Fruit fly (Drosophila melanogaster) whole organism, prepupa: ENCODE results near the gene HDAC4.

Source experiments
- CG10631 ChIP-seq: fragments of 200-800 bp; sonication (Bioruptor generic); optimal IDR thresholded peaks from 2 replicates; lab custom pipeline; 2016; ENCODE audit warnings: missing biosample characterization, missing genetic modification characterization
- CG10669 ChIP-seq: fragments of 200-800 bp; sonication (Bioruptor generic); optimal IDR thresholded peaks from 3 replicates; lab custom pipeline; 2018; ENCODE audit warnings: missing biosample characterization, mild to moderate bottlenecking, missing genetic modification characterization, moderate library complexity
- CG11294 ChIP-seq: fragments of 200-800 bp; sonication (Bioruptor generic); IDR thresholded peaks from 2 replicates; pipeline ENCODE4 v1.3.6; 2022; ENCODE audit warnings: missing biosample characterization, missing genetic modification characterization
- CG11762 ChIP-seq: fragments of 200-800 bp; sonication (Bioruptor generic); optimal IDR thresholded peaks from 3 replicates; lab custom pipeline; 2016; ENCODE audit warnings: missing biosample characterization, missing genetic modification characterization; ENCODE audit not compliant: insufficient read depth
- CG11902 ChIP-seq: fragments of 200-800 bp; sonication (Bioruptor generic); optimal IDR thresholded peaks from 3 replicates; lab custom pipeline; 2016; ENCODE audit warnings: missing biosample characterization, missing genetic modification characterization
- CG15336 ChIP-seq: fragments of 200-800 bp; sonication (Bioruptor generic); IDR thresholded peaks from 2 replicates; pipeline ENCODE4 v1.3.6; 2022; ENCODE audit warnings: missing biosample characterization, missing genetic modification characterization
- CG1621 ChIP-seq: fragments of 200-800 bp; sonication (Bioruptor generic); optimal IDR thresholded peaks from 3 replicates; lab custom pipeline; 2018; ENCODE audit warnings: missing biosample characterization, mild to moderate bottlenecking, missing genetic modification characterization
- CG16779 ChIP-seq: fragments of 200-800 bp; sonication (Bioruptor generic); optimal IDR thresholded peaks from 3 replicates; lab custom pipeline; 2017; ENCODE audit warnings: missing biosample characterization, mild to moderate bottlenecking, missing genetic modification characterization
- CG3032 ChIP-seq: fragments of 200-800 bp; optimal IDR thresholded peaks from 2 replicates; lab custom pipeline; 2019; ENCODE audit warnings: missing biosample characterization, mild to moderate bottlenecking, missing genetic modification characterization, moderate library complexity
- CG31627 ChIP-seq: fragments of 200-800 bp; sonication (Bioruptor generic); optimal IDR thresholded peaks from 3 replicates; lab custom pipeline; 2016; ENCODE audit warnings: missing biosample characterization, missing genetic modification characterization
- CG32006 ChIP-seq: fragments of 200-800 bp; sonication (Bioruptor generic); optimal IDR thresholded peaks from 3 replicates; lab custom pipeline; 2017; ENCODE audit warnings: missing biosample characterization, mild to moderate bottlenecking, missing genetic modification characterization
- CG34406 ChIP-seq: fragments of 200-800 bp; sonication (Bioruptor generic); optimal IDR thresholded peaks from 3 replicates; lab custom pipeline; 2016; ENCODE audit warnings: missing biosample characterization, missing genetic modification characterization
- CG3919 ChIP-seq: fragments of 200-800 bp; sonication (Bioruptor generic); optimal IDR thresholded peaks from 3 replicates; lab custom pipeline; 2016; ENCODE audit warnings: missing biosample characterization, missing genetic modification characterization
- CG4318 ChIP-seq: fragments of 200-800 bp; sonication (Bioruptor generic); optimal IDR thresholded peaks from 3 replicates; lab custom pipeline; 2017; ENCODE audit warnings: missing biosample characterization, mild to moderate bottlenecking, missing genetic modification characterization
- CG6163 ChIP-seq: fragments of 200-800 bp; sonication (Bioruptor generic); IDR thresholded peaks from 3 replicates; pipeline ENCODE4 v1.3.6; 2022; ENCODE audit warnings: missing biosample characterization, missing genetic modification characterization
- CG6792 ChIP-seq: fragments of 200-800 bp; sonication (Bioruptor generic); optimal IDR thresholded peaks from 3 replicates; lab custom pipeline; 2016; ENCODE audit warnings: missing biosample characterization, missing genetic modification characterization
- CG6808 ChIP-seq: fragments of 200-800 bp; sonication (Bioruptor generic); optimal IDR thresholded peaks from 3 replicates; lab custom pipeline; 2017; ENCODE audit warnings: missing biosample characterization, missing genetic modification characterization, mild to moderate bottlenecking, moderate library complexity, missing genetic modification reagents
- CG6854 ChIP-seq: fragments of 200-800 bp; sonication (Bioruptor generic); optimal IDR thresholded peaks from 2 replicates; lab custom pipeline; 2017; ENCODE audit warnings: missing biosample characterization, mild to moderate bottlenecking, missing genetic modification characterization
- CG7368 ChIP-seq: fragments of 200-800 bp; sonication (Bioruptor generic); optimal IDR thresholded peaks from 3 replicates; lab custom pipeline; 2016; ENCODE audit warnings: missing biosample characterization, missing genetic modification characterization
- CG8119 ChIP-seq: fragments of 200-800 bp; sonication (Bioruptor generic); IDR thresholded peaks from 3 replicates; pipeline ENCODE4 v1.3.6; 2022; ENCODE audit warnings: missing biosample characterization, missing genetic modification characterization
- CG8632 ChIP-seq: fragments of 200-800 bp; sonication (Bioruptor generic); optimal IDR thresholded peaks from 3 replicates; lab custom pipeline; 2016; ENCODE audit warnings: missing biosample characterization, missing genetic modification characterization
- Eip75B ChIP-seq: fragments of 200-800 bp; sonication (Bioruptor generic); optimal IDR thresholded peaks from 3 replicates; lab custom pipeline; 2016; ENCODE audit warnings: missing biosample characterization, missing genetic modification characterization
- Eip78C ChIP-seq: fragments of 200-800 bp; sonication (Bioruptor generic); peaks from one replicate; lab custom pipeline; 2016; ENCODE audit warnings: missing biosample characterization, missing genetic modification characterization
- Eip93F ChIP-seq: fragments of 200-800 bp; sonication (Bioruptor generic); optimal IDR thresholded peaks from 2 replicates; lab custom pipeline; 2016; ENCODE audit warnings: missing biosample characterization, mild to moderate bottlenecking, missing genetic modification characterization
- Ets21C ChIP-seq: fragments of 200-800 bp; sonication (Bioruptor generic); optimal IDR thresholded peaks from 3 replicates; lab custom pipeline; 2016; ENCODE audit warnings: missing biosample characterization, missing genetic modification characterization
- Ets96B ChIP-seq: fragments of 200-800 bp; optimal IDR thresholded peaks from 2 replicates; lab custom pipeline; 2019; ENCODE audit warnings: missing biosample characterization, mild to moderate bottlenecking, missing genetic modification characterization, moderate library complexity
- Gug ChIP-seq: fragments of 200-800 bp; sonication (Bioruptor generic); IDR thresholded peaks from 2 replicates; pipeline ENCODE4 v1.3.6; 2022; ENCODE audit warnings: missing biosample characterization, missing genetic modification characterization
- Hr38 ChIP-seq: sonication (Bioruptor generic); optimal IDR thresholded peaks from 2 replicates; lab custom pipeline; 2016; ENCODE audit warnings: missing biosample characterization, missing genetic modification characterization
- Hr39 ChIP-seq: fragments of 200-800 bp; sonication (Bioruptor generic); optimal IDR thresholded peaks from 2 replicates; lab custom pipeline; 2016; ENCODE audit warnings: missing biosample characterization, missing genetic modification characterization
- Hr4 ChIP-seq: fragments of 200-800 bp; sonication (Bioruptor generic); optimal IDR thresholded peaks from 3 replicates; lab custom pipeline; 2016; ENCODE audit warnings: missing biosample characterization, missing genetic modification characterization
- Met ChIP-seq: fragments of 200-800 bp; sonication (Bioruptor generic); optimal IDR thresholded peaks from 3 replicates; lab custom pipeline; 2016; ENCODE audit warnings: missing biosample characterization, missing genetic modification characterization
- OdsH ChIP-seq: fragments of 200-800 bp; sonication (Bioruptor generic); optimal IDR thresholded peaks from 3 replicates; lab custom pipeline; 2016; ENCODE audit warnings: missing biosample characterization, missing genetic modification characterization
- Sox102F ChIP-seq: fragments of 200-800 bp; sonication (Bioruptor generic); optimal IDR thresholded peaks from 2 replicates; lab custom pipeline; 2016; ENCODE audit warnings: missing biosample characterization, mild to moderate bottlenecking, missing genetic modification characterization
- Sox14 ChIP-seq: fragments of 200-800 bp; sonication (Bioruptor generic); optimal IDR thresholded peaks from 3 replicates; lab custom pipeline; 2016; ENCODE audit warnings: missing biosample characterization, missing genetic modification characterization
- acj6 ChIP-seq: fragments of 200-800 bp; sonication (Bioruptor generic); optimal IDR thresholded peaks from 3 replicates; lab custom pipeline; 2016; ENCODE audit warnings: missing biosample characterization, missing genetic modification characterization
- dac ChIP-seq: fragments of 200-800 bp; sonication (Bioruptor generic); optimal IDR thresholded peaks from 2 replicates; lab custom pipeline; 2017; ENCODE audit warnings: missing biosample characterization, mild to moderate bottlenecking, missing genetic modification characterization
- dsx ChIP-seq: fragments of 200-800 bp; optimal IDR thresholded peaks from 3 replicates; lab custom pipeline; 2019; ENCODE audit warnings: missing biosample characterization, mild to moderate bottlenecking, missing genetic modification characterization, moderate library complexity; ENCODE audit not compliant: poor library complexity, severe bottlenecking
- eg ChIP-seq: fragments of 200-800 bp; sonication (Bioruptor generic); IDR thresholded peaks from 3 replicates; pipeline ENCODE4 v1.3.6; 2022; ENCODE audit warnings: missing biosample characterization, missing genetic modification characterization
- esn ChIP-seq: fragments of 200-800 bp; sonication (Bioruptor generic); optimal IDR thresholded peaks from 2 replicates; lab custom pipeline; 2016; ENCODE audit warnings: missing biosample characterization, mild to moderate bottlenecking, missing genetic modification characterization, moderate library complexity
- fkh ChIP-seq: fragments of 200-800 bp; sonication (Bioruptor generic); optimal IDR thresholded peaks from 3 replicates; lab custom pipeline; 2017; ENCODE audit warnings: missing biosample characterization, mild to moderate bottlenecking, missing genetic modification characterization, moderate library complexity
- lz ChIP-seq: fragments of 200-800 bp; sonication (Bioruptor generic); optimal IDR thresholded peaks from 3 replicates; lab custom pipeline; 2016; ENCODE audit warnings: missing biosample characterization, missing genetic modification characterization
- net ChIP-seq: fragments of 200-800 bp; sonication (Bioruptor generic); optimal IDR thresholded peaks from 3 replicates; lab custom pipeline; 2016; ENCODE audit warnings: missing biosample characterization, missing genetic modification characterization
- salr ChIP-seq, 2 experiments: fragments of 200-800 bp; sonication (Bioruptor generic); optimal IDR thresholded peaks; 3 replicates each; lab custom pipeline; 2016 to 2018; ENCODE audit warnings: missing biosample characterization in 2 of 2, missing genetic modification characterization in 2 of 2, mild to moderate bottlenecking in 1 of 2
- spab ChIP-seq: fragments of 200-800 bp; sonication (Bioruptor generic); optimal IDR thresholded peaks from 2 replicates; lab custom pipeline; 2017; ENCODE audit warnings: missing biosample characterization, mild to moderate bottlenecking, missing genetic modification characterization, missing genetic modification reagents
- topi ChIP-seq: fragments of 200-800 bp; sonication (Bioruptor generic); optimal IDR thresholded peaks from 3 replicates; lab custom pipeline; 2016; ENCODE audit warnings: missing biosample characterization, missing genetic modification characterization
- vri ChIP-seq: fragments of 200-800 bp; sonication (Bioruptor generic); optimal IDR thresholded peaks from 3 replicates; lab custom pipeline; 2016; ENCODE audit warnings: missing biosample characterization, mild to moderate bottlenecking, missing genetic modification characterization

The HDAC4 gene

dm6 chrX:13331814-13332701, 46.6 kb upstream of the HDAC4 start (continued):
- peak; percentile 84 for TF ChIP-seq acj6
- peak; percentile 86 for TF ChIP-seq Sox102F (GFP tag; lab: Kevin White, UChicago)
- TF ChIP-seq CG11294 (GFP tag; lab: Robert Waterston, UW): peak; percentile 78; the same call in 1 of the 2 replicates
- peak; percentile 93 for TF ChIP-seq CG32006
- peak; percentile 87 for TF ChIP-seq lz
- TF ChIP-seq Ets96B (tag; lab: Kevin White, UChicago): peak; percentile 72
- TF ChIP-seq CG11762: peak; percentile 85
- peak; percentile 94 for TF ChIP-seq eg (GFP tag; lab: Robert Waterston, UW)
- TF ChIP-seq spab (GFP tag; lab: Kevin White, UChicago): peak; percentile 63
- TF ChIP-seq Hr39 (GFP tag; lab: Kevin White, UChicago): peak; percentile 83
- TF ChIP-seq dsx: peak; percentile 68
- peak; percentile 68 for TF ChIP-seq CG6808 (GFP tag; lab: Kevin White, UChicago)
- TF ChIP-seq CG6163: peak; percentile 93
- peak; percentile 89 for TF ChIP-seq Eip75B (GFP tag; lab: Kevin White, UChicago)
- TF ChIP-seq CG1621: peak; percentile 73
- TF ChIP-seq CG6792 (GFP tag; lab: Kevin White, UChicago): peak; percentile 82
- TF ChIP-seq Ets21C (GFP tag; lab: Kevin White, UChicago): peak; percentile 63
- TF ChIP-seq, all 60 proteins: peak for 58

DNA sequence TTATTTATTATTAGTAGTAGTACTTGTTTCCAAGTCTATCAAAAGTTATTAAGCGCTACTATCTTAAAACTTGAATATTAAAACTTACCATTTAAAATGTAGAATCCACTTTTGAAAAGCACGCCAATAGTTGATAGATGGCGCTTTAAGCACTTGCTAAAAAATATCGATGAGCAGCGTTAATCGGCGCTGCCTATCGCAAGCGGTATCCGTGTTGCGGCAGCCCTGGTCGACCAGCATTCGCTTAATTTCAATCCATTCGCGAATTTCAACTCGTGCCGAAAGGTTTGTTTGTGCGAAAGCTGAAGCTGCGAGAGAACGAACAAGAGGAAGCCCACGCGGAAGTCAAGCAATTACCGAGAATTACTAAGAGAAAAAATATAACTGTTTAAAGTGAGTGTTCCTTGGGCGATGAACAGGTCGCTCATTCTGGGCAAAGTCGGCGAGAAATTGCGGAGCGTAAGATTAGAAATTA, 44.2 kb upstream of the HDAC4 start, which contains the start of gene Prx2:
Gene Prx2, plus strand, starts transcription at position 253 of the 475 bp plus-strand sequence.
- TF ChIP-seq CG15336 (GFP tag; lab: Robert Waterston, UW): peak; percentile 52; the same call in 1 of the 2 replicates
- TF ChIP-seq spab (GFP tag; lab: Kevin White, UChicago): no peak
- TF ChIP-seq Hr38 (GFP tag; lab: Kevin White, UChicago): no peak
- no peak for TF ChIP-seq salr (GFP tag; optimal IDR thresholded peaks at IDR 0.05; lab: Kevin White, UChicago)
- TF ChIP-seq CG11902: no peak
- TF ChIP-seq dac: no peak
- peak; percentile 22 for TF ChIP-seq Eip78C
- peak; percentile 44; the same call in 2 of the 3 replicates for TF ChIP-seq CG6163
- TF ChIP-seq OdsH (GFP tag; lab: Kevin White, UChicago): peak; percentile 17
- TF ChIP-seq net (GFP tag; lab: Kevin White, UChicago): peak; percentile 60
- peak; percentile 39 for TF ChIP-seq CG3919 (GFP tag; lab: Kevin White, UChicago)
- no peak for TF ChIP-seq Sox14
- no peak for TF ChIP-seq Eip93F (GFP tag; lab: Kevin White, UChicago)
- peak; percentile 72 for TF ChIP-seq CG6854 (GFP tag; lab: Kevin White, UChicago)
- peak; percentile 33 for TF ChIP-seq topi
- no peak for TF ChIP-seq CG4318
- 0 out of 2 replicates have a peak, but pooled peaks have one; percentile 9 for TF ChIP-seq Gug (GFP tag; lab: Robert Waterston, UW)
- TF ChIP-seq dsx: no peak
- TF ChIP-seq CG8632 (GFP tag; lab: Kevin White, UChicago): no peak
- peak; percentile 35 for TF ChIP-seq Met (GFP tag; lab: Kevin White, UChicago)
- peak; percentile 15; the same call in 1 of the 2 replicates for TF ChIP-seq CG11294 (GFP tag; lab: Robert Waterston, UW)
- peak; percentile 64 for TF ChIP-seq vri
- no peak for TF ChIP-seq fkh (GFP tag; lab: Kevin White, UChicago)
- TF ChIP-seq CG7368 (GFP tag; lab: Kevin White, UChicago): peak; percentile 9
- peak; percentile 23 for TF ChIP-seq CG31627 (GFP tag; lab: Kevin White, UChicago)
- no peak for TF ChIP-seq Hr39 (GFP tag; lab: Kevin White, UChicago)
- TF ChIP-seq CG34406 (GFP tag; lab: Kevin White, UChicago): no peak
- no peak for TF ChIP-seq Ets96B (tag; lab: Kevin White, UChicago)
- TF ChIP-seq lz: peak; percentile 4
- TF ChIP-seq CG8119 (GFP tag; lab: Robert Waterston, UW): no peak
- TF ChIP-seq CG10631 (GFP tag; lab: Kevin White, UChicago): no peak
- TF ChIP-seq Hr4 (GFP tag; lab: Kevin White, UChicago): no peak
- TF ChIP-seq CG3032 (tag; lab: Kevin White, UChicago): no peak
- TF ChIP-seq Eip75B (GFP tag; lab: Kevin White, UChicago): peak; percentile 4
- TF ChIP-seq esn: peak; percentile 28
- peak; percentile 18 for TF ChIP-seq CG6808 (GFP tag; lab: Kevin White, UChicago)
- TF ChIP-seq CG1621: no peak
- peak; percentile 44 for TF ChIP-seq CG16779 (tag; lab: Kevin White, UChicago)
- no peak for TF ChIP-seq CG10669 (GFP tag; lab: Kevin White, UChicago)
- TF ChIP-seq Sox102F (GFP tag; lab: Kevin White, UChicago): peak; percentile 20
